Worm (Caenorhabditis elegans): ENCODE measurements around the gene cex-2.

The cex-2 gene

DNA sequence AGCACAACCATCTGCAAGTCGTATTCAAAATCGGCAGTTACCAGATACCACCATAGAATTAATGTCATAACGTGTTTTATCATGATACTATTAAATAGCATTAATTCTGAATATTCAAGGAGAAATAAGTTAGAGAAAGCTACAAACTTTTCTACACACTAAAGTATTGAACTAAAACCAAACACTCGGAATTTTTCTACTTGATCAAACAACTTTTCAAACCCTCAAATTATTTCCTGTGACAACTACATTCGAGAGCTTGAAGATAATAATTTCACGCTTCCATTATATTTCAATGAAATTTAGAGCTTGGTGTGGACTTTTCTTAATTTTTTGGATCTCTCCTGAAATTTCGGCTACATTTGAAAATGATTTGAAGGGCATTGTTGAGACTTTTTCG, 12.8 kb downstream of the cex-2 start, which contains the start of gene irld-47:
TSS of gene irld-47 (minus strand) at position 101 of the 400 bp plus-strand sequence.
- no peak for TF ChIP-seq che-1 (tag; optimal IDR thresholded peaks at IDR 0.05)
- TF ChIP-seq unc-3 (GFP tag; conservative IDR thresholded peaks at IDR 0.05), result no peak
- no peak for TF ChIP-seq unc-3 (tag; optimal IDR thresholded peaks at IDR 0.05)
- TF ChIP-seq npax-4 (tag; optimal IDR thresholded peaks at IDR 0.05), result no peak
- TF ChIP-seq ceh-19 (GFP tag; optimal IDR thresholded peaks at IDR 0.05), result no peak
- no peak for TF ChIP-seq ceh-6 (GFP tag; optimal IDR thresholded peaks at IDR 0.05)
- TF ChIP-seq dve-1 (tag; optimal IDR thresholded peaks at IDR 0.05), result no peak
- no peak for TF ChIP-seq lim-6 (tag; optimal IDR thresholded peaks at IDR 0.05)
- no peak for TF ChIP-seq ceh-34 (tag; optimal IDR thresholded peaks at IDR 0.05)

DNA sequence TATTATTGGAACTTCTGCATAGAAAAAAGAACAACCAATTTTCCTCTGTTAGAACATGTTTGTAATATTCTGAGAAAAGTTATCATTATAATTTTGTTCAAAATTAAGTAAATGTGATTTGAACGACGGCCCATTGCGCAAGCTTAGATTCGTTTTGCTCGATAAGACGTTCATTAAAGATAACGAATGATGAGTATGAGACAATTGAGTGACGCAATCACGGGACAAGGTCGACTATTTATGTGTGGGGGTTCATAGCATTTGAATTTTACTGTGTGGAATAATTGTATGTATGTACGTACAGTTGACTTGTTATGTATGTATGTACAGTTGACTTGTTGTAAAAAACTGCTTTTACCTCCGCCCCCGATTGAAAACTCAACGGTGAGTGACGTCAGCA, 15.9 kb downstream of the cex-2 start:
- TF ChIP-seq elt-2 (tag; optimal IDR thresholded peaks at IDR 0.05) (peak; percentile 91), ceh-2 (tag; optimal IDR thresholded peaks at IDR 0.05) (no peak)

DNA sequence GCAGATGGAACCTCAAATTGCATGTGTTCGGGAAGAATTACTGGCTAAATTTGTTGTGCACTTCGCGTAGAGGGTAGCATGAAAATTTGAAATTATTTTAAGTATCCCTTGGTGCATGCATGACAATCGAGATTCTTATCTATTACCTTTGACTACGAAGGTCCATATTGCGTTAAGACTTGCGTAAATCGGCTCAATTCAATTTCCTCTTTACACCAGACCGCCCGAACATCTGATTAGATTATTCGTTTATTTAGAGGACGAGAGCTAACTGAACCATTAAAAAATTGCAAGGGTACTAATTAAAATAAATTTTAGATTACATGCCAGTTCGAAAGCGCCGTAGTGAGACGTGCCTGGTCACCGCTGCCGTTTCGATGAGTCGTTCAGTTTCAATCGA, 17.6 kb downstream of the cex-2 start:
- TF ChIP-seq ceh-2 (tag; optimal IDR thresholded peaks at IDR 0.05) (no peak), elt-2 (tag; optimal IDR thresholded peaks at IDR 0.05) (peak; percentile 19), unc-42 (tag; optimal IDR thresholded peaks at IDR 0.05) (peak; percentile 68)

DNA sequence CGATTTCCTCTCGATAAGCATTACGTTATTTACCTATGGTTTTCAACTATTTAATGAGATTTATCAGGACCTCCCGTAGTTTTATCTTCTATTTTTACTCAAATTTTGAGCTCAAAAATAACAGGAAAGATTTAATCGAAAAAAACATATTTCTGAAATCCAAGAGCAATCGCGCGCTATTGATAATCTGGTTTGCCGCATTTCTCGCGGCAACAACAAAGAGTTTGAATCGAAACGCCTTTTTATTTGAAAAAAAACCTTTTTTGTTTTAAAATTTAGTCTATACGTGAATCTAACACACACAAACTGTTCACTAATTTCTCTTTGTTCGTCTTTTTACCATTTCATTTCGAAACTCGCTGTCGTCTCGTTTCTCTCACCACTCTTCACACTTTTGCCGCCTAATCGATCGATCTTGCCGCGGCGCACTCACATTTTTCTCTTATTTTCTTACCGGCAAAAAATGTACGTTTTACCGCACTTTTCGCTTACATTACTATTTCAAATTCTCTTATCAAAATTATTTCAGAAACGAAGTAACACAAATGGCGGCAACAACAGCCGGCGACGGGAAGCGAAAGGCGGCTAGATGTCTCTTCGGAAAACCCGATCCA, 18.9 kb downstream of the cex-2 start, which contains the start of gene cki-2:
TSS of gene cki-2 (plus strand) at position 337 of the 614 bp plus-strand sequence.
- no peak for TF ChIP-seq npax-4 (tag; optimal IDR thresholded peaks at IDR 0.05)
- peak; percentile 38 for TF ChIP-seq unc-42 (tag; optimal IDR thresholded peaks at IDR 0.05)
- no peak for TF ChIP-seq unc-86 (tag; optimal IDR thresholded peaks at IDR 0.05)

DNA sequence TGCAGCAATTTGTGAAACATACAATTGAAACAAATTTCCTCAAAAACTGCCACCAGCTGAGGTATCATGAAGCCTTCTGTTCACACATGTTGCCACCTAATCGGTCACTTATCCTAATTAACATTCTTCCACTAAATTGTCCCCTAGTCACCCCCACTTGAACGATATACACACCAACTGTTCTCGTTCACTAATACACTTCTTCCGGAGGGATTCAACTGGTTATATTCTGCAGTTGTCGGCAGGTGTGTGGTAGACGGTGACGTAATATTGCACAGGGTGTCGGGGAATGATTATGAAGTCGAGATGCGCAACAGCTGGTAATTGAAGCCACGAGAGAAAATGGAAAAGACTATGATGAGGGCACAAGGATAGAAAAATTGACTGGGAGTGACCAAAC, 19.8 kb downstream of the cex-2 start:
- peak; percentile 23 for TF ChIP-seq ceh-31 (tag; optimal IDR thresholded peaks at IDR 0.05)
- TF ChIP-seq dmd-4 (tag; optimal IDR thresholded peaks at IDR 0.05; ENCODE audit: borderline replicate concordance), result no peak
- TF ChIP-seq hlh-30 (tag; optimal IDR thresholded peaks at IDR 0.05; ENCODE audit: insufficient read depth), result no peak
- no peak for TF ChIP-seq sox-2 (GFP tag; IDR thresholded peaks at IDR 0.05)
- TF ChIP-seq madf-2 (tag; optimal IDR thresholded peaks at IDR 0.05), result no peak
- no peak for TF ChIP-seq ceh-34 (tag; optimal IDR thresholded peaks at IDR 0.05)
- peak; percentile 15 for TF ChIP-seq unc-55 (GFP tag; optimal IDR thresholded peaks at IDR 0.05)
- TF ChIP-seq pqm-1 (tag; optimal IDR thresholded peaks at IDR 0.05), result no peak
- no peak for TF ChIP-seq ahr-1 (tag; optimal IDR thresholded peaks at IDR 0.05)
- no peak for TF ChIP-seq ceh-48 (tag; optimal IDR thresholded peaks at IDR 0.05)
- no peak for TF ChIP-seq fax-1 (tag; optimal IDR thresholded peaks at IDR 0.05)
- TF ChIP-seq pag-3 (tag; optimal IDR thresholded peaks at IDR 0.05; ENCODE audit: borderline replicate concordance), result no peak
- TF ChIP-seq C08G9.2 (tag; optimal IDR thresholded peaks at IDR 0.05), result no peak
- TF ChIP-seq ceh-22 (tag; optimal IDR thresholded peaks at IDR 0.05), result no peak
- no peak for TF ChIP-seq pat-9 (tag; optimal IDR thresholded peaks at IDR 0.05)
- no peak for TF ChIP-seq mec-3 (tag; optimal IDR thresholded peaks at IDR 0.05; ENCODE audit: borderline replicate concordance)
- TF ChIP-seq hlh-8 (tag; optimal IDR thresholded peaks at IDR 0.05), result no peak
- TF ChIP-seq eyg-1 (tag; optimal IDR thresholded peaks at IDR 0.05), result no peak

DNA sequence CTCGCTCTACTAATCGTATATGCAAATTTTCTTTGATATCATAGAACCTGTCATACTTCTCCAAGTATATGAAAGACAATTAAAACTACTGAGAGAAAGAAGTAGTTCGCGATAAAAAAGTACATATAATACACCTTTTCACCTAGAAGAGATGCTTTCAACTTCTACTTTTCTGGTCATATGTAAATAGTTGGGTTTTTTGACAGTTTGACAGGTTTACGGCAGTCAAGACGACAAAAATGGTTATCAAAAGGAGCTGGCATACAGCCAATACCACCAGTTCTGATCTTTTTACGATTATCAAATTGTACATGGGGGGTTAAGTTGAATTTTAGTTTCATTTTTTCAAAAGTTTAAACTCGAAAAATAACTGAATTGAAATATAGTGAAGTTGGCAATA, 20.3 kb downstream of the cex-2 start:
- TF ChIP-seq unc-3 (GFP tag; conservative IDR thresholded peaks at IDR 0.05), result no peak
- no peak for TF ChIP-seq unc-3 (tag; optimal IDR thresholded peaks at IDR 0.05)
- no peak for TF ChIP-seq C08G9.2 (tag; optimal IDR thresholded peaks at IDR 0.05)
- no peak for TF ChIP-seq ceh-22 (tag; optimal IDR thresholded peaks at IDR 0.05)
- TF ChIP-seq hlh-30 (tag; optimal IDR thresholded peaks at IDR 0.05; ENCODE audit: insufficient read depth), result no peak
- no peak for TF ChIP-seq tbx-2 (tag; optimal IDR thresholded peaks at IDR 0.05)
- TF ChIP-seq pqm-1 (tag; optimal IDR thresholded peaks at IDR 0.05), result no peak
- no peak for TF ChIP-seq ceh-30 (tag; optimal IDR thresholded peaks at IDR 0.05)
- no peak for TF ChIP-seq ceh-2 (tag; optimal IDR thresholded peaks at IDR 0.05)
- TF ChIP-seq dve-1 (tag; optimal IDR thresholded peaks at IDR 0.05), result no peak
- TF ChIP-seq F13H6.1 (tag; optimal IDR thresholded peaks at IDR 0.05), result no peak
- no peak for TF ChIP-seq madf-2 (tag; optimal IDR thresholded peaks at IDR 0.05)
- no peak for TF ChIP-seq nhr-232 (tag; optimal IDR thresholded peaks at IDR 0.05)
- no peak for TF ChIP-seq C38D4.7 (GFP tag; optimal IDR thresholded peaks at IDR 0.05)
- TF ChIP-seq eyg-1 (tag; optimal IDR thresholded peaks at IDR 0.05), result no peak
- no peak for TF ChIP-seq hlh-8 (tag; optimal IDR thresholded peaks at IDR 0.05)
- TF ChIP-seq ahr-1 (tag; optimal IDR thresholded peaks at IDR 0.05), result no peak
- TF ChIP-seq odd-2 (tag; optimal IDR thresholded peaks at IDR 0.05), result no peak
- TF ChIP-seq pha-2 (tag; optimal IDR thresholded peaks at IDR 0.05), result no peak
